Worm (Caenorhabditis elegans): ENCODE measurements around the gene acy-2.

The acy-2 gene

ce11 chrV:5975724-5976123 is at the start of gene acy-2:
acy-2 (plus strand) TSS chrV:5976024.
- no peak for TF ChIP-seq unc-62 (GFP tag; optimal IDR thresholded peaks at IDR 0.05)

- no peak for TF ChIP-seq unc-62 (GFP tag; optimal IDR thresholded peaks at IDR 0.05)
Observed at ce11 chrV:5927347-5927746, 48.5 kb upstream of the acy-2 start, which contains the start of gene srsx-17. srsx-17 (plus strand) TSS chrV:5927647.

- TF ChIP-seq unc-62 (GFP tag; optimal IDR thresholded peaks at IDR 0.05), result no peak
Observed at ce11 chrV:5928006-5928405, 47.8 kb upstream of the acy-2 start.

ce11 chrV:5930588-5930987 is 45.2 kb upstream of the acy-2 start, which contains the start of gene galt-1:
galt-1 (plus strand) TSS chrV:5930905.
- TF ChIP-seq unc-62 (GFP tag; optimal IDR thresholded peaks at IDR 0.05), result no peak

- TF ChIP-seq unc-62 (GFP tag; optimal IDR thresholded peaks at IDR 0.05), result no peak
Observed at ce11 chrV:5936691-5937090, 39.1 kb upstream of the acy-2 start, which contains the start of the genes M03F8.5 and M03F8.7. M03F8.5 (minus strand) TSS chrV:5936791. M03F8.7 (plus strand) TSS chrV:5936939.

- TF ChIP-seq unc-62 (GFP tag; optimal IDR thresholded peaks at IDR 0.05), result no peak
Observed at ce11 chrV:5939503-5940072, 36.2 kb upstream of the acy-2 start, which contains the start of gene syf-3. syf-3 (plus strand) TSS chrV:5940022.

ce11 chrV:5943167-5943566 is 32.7 kb upstream of the acy-2 start, which contains the start of gene pst-1:
pst-1 (plus strand) TSS chrV:5943467.
- no peak for TF ChIP-seq unc-62 (GFP tag; optimal IDR thresholded peaks at IDR 0.05)

- no peak for TF ChIP-seq unc-62 (GFP tag; optimal IDR thresholded peaks at IDR 0.05)
Observed at ce11 chrV:5949674-5950149, 26.1 kb upstream of the acy-2 start.

ce11 chrV:5951133-5951532 is 24.7 kb upstream of the acy-2 start, which contains the start of gene M03F8.1:
M03F8.1 (plus strand) TSS chrV:5951433.
- no peak for TF ChIP-seq unc-62 (GFP tag; optimal IDR thresholded peaks at IDR 0.05)

ce11 chrV:5953086-5953485 is 22.7 kb upstream of the acy-2 start:
- TF ChIP-seq unc-62 (GFP tag; optimal IDR thresholded peaks at IDR 0.05), result no peak

- TF ChIP-seq unc-62 (GFP tag; optimal IDR thresholded peaks at IDR 0.05), result no peak
Observed at ce11 chrV:5954747-5955146, 21.1 kb upstream of the acy-2 start, which contains the start of gene M03F8.6. M03F8.6 (minus strand) TSS chrV:5954847.

- no peak for TF ChIP-seq unc-62 (GFP tag; optimal IDR thresholded peaks at IDR 0.05)
Observed at ce11 chrV:5955627-5956026, 20.2 kb upstream of the acy-2 start.

- TF ChIP-seq unc-62 (GFP tag; optimal IDR thresholded peaks at IDR 0.05), result no peak
Observed at ce11 chrV:5961516-5961915, 14.3 kb upstream of the acy-2 start, which contains the start of gene mcp-1. mcp-1 (plus strand) TSS chrV:5961807.

- TF ChIP-seq unc-62 (GFP tag; optimal IDR thresholded peaks at IDR 0.05), result no peak
Observed at ce11 chrV:5963092-5963491, 12.7 kb upstream of the acy-2 start.

ce11 chrV:5963696-5964095 is 12.1 kb upstream of the acy-2 start, which contains the start of gene pcm-1:
pcm-1 (minus strand) TSS chrV:5963882.
- TF ChIP-seq unc-62 (GFP tag; optimal IDR thresholded peaks at IDR 0.05), result no peak

ce11 chrV:5964658-5965178 is 11.1 kb upstream of the acy-2 start:
- no peak for TF ChIP-seq unc-62 (GFP tag; optimal IDR thresholded peaks at IDR 0.05)

ce11 chrV:5972582-5972981 is 3.2 kb upstream of the acy-2 start:
- no peak for TF ChIP-seq unc-62 (GFP tag; optimal IDR thresholded peaks at IDR 0.05)
